Fruit fly (Drosophila melanogaster) Kc167 (cell line): Measurements from ENCODE around the gene CG7135.

Source experiments
- Sin3A ChIP-seq: fragments of >200 bp; optimal IDR thresholded peaks from 2 replicates; lab custom pipeline; 2018; ENCODE audit warnings: missing external identifiers
- h ChIP-seq: fragments of >200 bp; optimal IDR thresholded peaks from 3 replicates; lab custom pipeline; 2018; ENCODE audit warnings: missing external identifiers
- insv ChIP-seq: fragments of >200 bp; optimal IDR thresholded peaks from 3 replicates; lab custom pipeline; 2018; ENCODE audit warnings: missing external identifiers
- psq ChIP-seq: fragments of >200 bp; optimal IDR thresholded peaks from 2 replicates; lab custom pipeline; 2017; ENCODE audit warnings: missing external identifiers
- ttk ChIP-seq: sonication (Bioruptor generic); optimal IDR thresholded peaks from 2 replicates; lab custom pipeline; 2017; ENCODE audit warnings: missing external identifiers

dm6 chrX:18101778-18102177 lies 1.7 kb upstream of the CG7135 start, which contains the start of gene Taf8:
- no peak for TF ChIP-seq psq (lab: Kevin White, UChicago)
- TF ChIP-seq Sin3A (lab: Kevin White, UChicago) = no peak
- TF ChIP-seq insv = no peak
- TF ChIP-seq h (lab: Kevin White, UChicago) = no peak
- no peak for TF ChIP-seq ttk (lab: Kevin White, UChicago)
